Fruit fly (Drosophila melanogaster): ENCODE results near the gene CG10300.
A peak's percentile ranks its signal among the peaks of the same experiment; 100 is the strongest.

CG10300 gene

dm6 chr3R:23723381-23724034, 12.2 kb downstream of the CG10300 start (continued):
- TF ChIP-seq acj6 (GFP tag; optimal IDR thresholded peaks at IDR 0.05) (peak; percentile 13), esn (GFP tag; optimal IDR thresholded peaks at IDR 0.05) (peak; percentile 17), achi (GFP tag; optimal IDR thresholded peaks at IDR 0.05) (peak; percentile 21), Sox15 (GFP tag; optimal IDR thresholded peaks at IDR 0.05) (no peak), vri (GFP tag; optimal IDR thresholded peaks at IDR 0.05) (peak; percentile 56), CG34406 (GFP tag; optimal IDR thresholded peaks at IDR 0.05) (no peak), eg (GFP tag; IDR thresholded peaks at IDR 0.05) (peak; percentile 69), CG9139 (GFP tag; optimal IDR thresholded peaks at IDR 0.05) (peak; percentile 46), CG6276 (GFP tag; optimal IDR thresholded peaks at IDR 0.05) (peak; percentile 33), Ets96B (tag; optimal IDR thresholded peaks at IDR 0.05) (no peak), CG8119 (GFP tag; IDR thresholded peaks at IDR 0.05) (peak; percentile 74), CG7368 (GFP tag; optimal IDR thresholded peaks at IDR 0.05) (peak; percentile 78), salr (GFP tag; optimal IDR thresholded peaks at IDR 0.05) (peak in 1 of 2 experiments; percentile 39), CG6808 (GFP tag; optimal IDR thresholded peaks at IDR 0.05) (peak; percentile 59), dac (GFP tag; optimal IDR thresholded peaks at IDR 0.05) (peak; percentile 6), CG11902 (GFP tag; optimal IDR thresholded peaks at IDR 0.05) (no peak), CG16779 (tag; optimal IDR thresholded peaks at IDR 0.05) (peak; percentile 23), cyc (GFP tag; optimal IDR thresholded peaks at IDR 0.05) (no peak), CG1621 (tag; optimal IDR thresholded peaks at IDR 0.05) (peak; percentile 46), CG10669 (GFP tag; optimal IDR thresholded peaks at IDR 0.05) (peak; percentile 36), CG31627 (GFP tag; optimal IDR thresholded peaks at IDR 0.05) (no peak), svp (GFP tag) (peak; percentile 75)

dm6 chr3R:23724843-23725506, 13.6 kb downstream of the CG10300 start:
- TF ChIP-seq Hr39 (GFP tag; optimal IDR thresholded peaks at IDR 0.05), result no peak
- TF ChIP-seq ss (GFP tag; optimal IDR thresholded peaks at IDR 0.05), result no peak
- TF ChIP-seq fd59A (GFP tag; optimal IDR thresholded peaks at IDR 0.05), result no peak
- TF ChIP-seq vri (GFP tag; optimal IDR thresholded peaks at IDR 0.05), result peak; percentile 72
- no peak for TF ChIP-seq CG16779 (tag; optimal IDR thresholded peaks at IDR 0.05)
- no peak for TF ChIP-seq salr (GFP tag; optimal IDR thresholded peaks at IDR 0.05)
- peak; percentile 75 for TF ChIP-seq Eip93F (GFP tag; optimal IDR thresholded peaks at IDR 0.05)
- TF ChIP-seq CG11762 (GFP tag; optimal IDR thresholded peaks at IDR 0.05; ENCODE audit: insufficient read depth), result no peak
- TF ChIP-seq svp (GFP tag), result peak; percentile 83
- TF ChIP-seq Lpt (GFP tag; optimal IDR thresholded peaks at IDR 0.05), result no peak
- TF ChIP-seq Eip78C (GFP tag), result peak; percentile 1
- peak; percentile 34 for TF ChIP-seq fkh (GFP tag; optimal IDR thresholded peaks at IDR 0.05)
- TF ChIP-seq dsx (GFP tag; optimal IDR thresholded peaks at IDR 0.05; ENCODE audit: poor library complexity, severe bottlenecking), result no peak

dm6 chr3R:23725711-23726349, 14.5 kb downstream of the CG10300 start:
- peak; percentile 74 for TF ChIP-seq svp (GFP tag)
- peak; percentile 42 for TF ChIP-seq Eip78C (GFP tag)
- TF ChIP-seq CG6276 (GFP tag; optimal IDR thresholded peaks at IDR 0.05), result no peak
- no peak for TF ChIP-seq CG8119 (GFP tag; IDR thresholded peaks at IDR 0.05)
- TF ChIP-seq Blimp-1 (GFP tag; optimal IDR thresholded peaks at IDR 0.05), result no peak
- peak; percentile 44 for TF ChIP-seq vri (GFP tag; optimal IDR thresholded peaks at IDR 0.05)
- peak; percentile 92 for TF ChIP-seq fkh (GFP tag; optimal IDR thresholded peaks at IDR 0.05)

- TF ChIP-seq CG11294 (GFP tag; IDR thresholded peaks at IDR 0.05) (peak; percentile 70), OdsH (GFP tag; optimal IDR thresholded peaks at IDR 0.05) (peak; percentile 76), CG10631 (GFP tag; optimal IDR thresholded peaks at IDR 0.05) (peak; percentile 60), pdm3 (GFP tag; optimal IDR thresholded peaks at IDR 0.05) (peak; percentile 74), vri (GFP tag; optimal IDR thresholded peaks at IDR 0.05) (peak; percentile 50), Blimp-1 (GFP tag; optimal IDR thresholded peaks at IDR 0.05) (no peak), Lpt (GFP tag; optimal IDR thresholded peaks at IDR 0.05) (peak; percentile 47), CG8119 (GFP tag; IDR thresholded peaks at IDR 0.05) (peak; percentile 82), CG16779 (tag; optimal IDR thresholded peaks at IDR 0.05) (peak; percentile 4), Hr4 (GFP tag; optimal IDR thresholded peaks at IDR 0.05) (peak; percentile 80), CG6276 (GFP tag; optimal IDR thresholded peaks at IDR 0.05) (peak; percentile 75), Hr38 (GFP tag; optimal IDR thresholded peaks at IDR 0.05) (no peak), Ets21C (GFP tag; optimal IDR thresholded peaks at IDR 0.05) (peak; percentile 29), CG6792 (GFP tag; optimal IDR thresholded peaks at IDR 0.05) (peak; percentile 61), CG3032 (tag; optimal IDR thresholded peaks at IDR 0.05) (peak; percentile 54), CG6854 (GFP tag; optimal IDR thresholded peaks at IDR 0.05) (no peak), CG11902 (GFP tag; optimal IDR thresholded peaks at IDR 0.05) (peak; percentile 33), Hr39 (GFP tag; optimal IDR thresholded peaks at IDR 0.05) (peak; percentile 65)
Observed at dm6 chr3R:23726740-23727139, 15.4 kb downstream of the CG10300 start.
